Fruit fly (Drosophila melanogaster) whole organism, adult: ENCODE results near the gene Tim17b1.
A peak's percentile ranks its signal among the peaks of the same experiment; 100 is the strongest.

Experiments
- CG11617 ChIP-seq: fragments of 200-800 bp; sonication (Bioruptor generic); optimal IDR thresholded peaks from 2 replicates; lab custom pipeline; 2017; ENCODE audit warnings: mild to moderate bottlenecking, missing biosample characterization, missing genetic modification reagents, missing genetic modification characterization
- CG12768 ChIP-seq: fragments of 200-800 bp; sonication (Bioruptor generic); optimal IDR thresholded peaks from 2 replicates; lab custom pipeline; 2017; ENCODE audit warnings: missing biosample characterization, missing genetic modification characterization, mild to moderate bottlenecking, moderate library complexity, missing genetic modification reagents
- CG14711 ChIP-seq: fragments of 200-800 bp; sonication (Bioruptor generic); optimal IDR thresholded peaks from 2 replicates; lab custom pipeline; 2018; ENCODE audit warnings: missing biosample characterization, mild to moderate bottlenecking, missing genetic modification characterization, moderate library complexity
- CG1620 ChIP-seq: fragments of 200-800 bp; sonication (Bioruptor generic); optimal IDR thresholded peaks from 2 replicates; lab custom pipeline; 2016; ENCODE audit warnings: missing biosample characterization, missing genetic modification characterization
- CG33017 ChIP-seq: fragments of 200-800 bp; sonication (Bioruptor generic); optimal IDR thresholded peaks from 2 replicates; lab custom pipeline; 2018; ENCODE audit warnings: missing biosample characterization, mild to moderate bottlenecking, missing genetic modification characterization, moderate library complexity
- CG5204 ChIP-seq: fragments of 200-800 bp; sonication (Bioruptor generic); optimal IDR thresholded peaks from 2 replicates; lab custom pipeline; 2016; ENCODE audit warnings: missing biosample characterization, missing genetic modification characterization
- CG7045 ChIP-seq: fragments of 200-800 bp; sonication (Bioruptor generic); optimal IDR thresholded peaks from 2 replicates; lab custom pipeline; 2017; ENCODE audit warnings: missing biosample characterization, mild to moderate bottlenecking, missing genetic modification characterization
- CG7101 ChIP-seq: fragments of 200-800 bp; sonication (Bioruptor generic); optimal IDR thresholded peaks from 2 replicates; lab custom pipeline; 2018; ENCODE audit warnings: missing biosample characterization, mild to moderate bottlenecking, missing genetic modification characterization, moderate library complexity
- Clk ChIP-seq: fragments of 200-800 bp; sonication (Bioruptor generic); optimal IDR thresholded peaks from 2 replicates; lab custom pipeline; 2017; ENCODE audit warnings: missing biosample characterization, missing genetic modification characterization
- Crg-1 ChIP-seq: fragments of 200-800 bp; sonication (Bioruptor generic); optimal IDR thresholded peaks from 2 replicates; lab custom pipeline; 2016; ENCODE audit warnings: missing biosample characterization, missing genetic modification characterization
- Hr96 ChIP-seq: fragments of 200-800 bp; sonication (Bioruptor generic); optimal IDR thresholded peaks from 2 replicates; lab custom pipeline; 2016; ENCODE audit warnings: missing biosample characterization, missing genetic modification characterization
- Mnt ChIP-seq: fragments of 200-800 bp; sonication (Bioruptor generic); optimal IDR thresholded peaks from 2 replicates; lab custom pipeline; 2016; ENCODE audit warnings: missing biosample characterization, mild to moderate bottlenecking, missing genetic modification characterization
- bab1 ChIP-seq: fragments of 200-800 bp; sonication (Bioruptor generic); optimal IDR thresholded peaks from 3 replicates; lab custom pipeline; 2019; ENCODE audit warnings: missing biosample characterization, mild to moderate bottlenecking, missing genetic modification characterization, moderate library complexity
- cic ChIP-seq: fragments of 200-800 bp; sonication (Bioruptor generic); optimal IDR thresholded peaks from 2 replicates; lab custom pipeline; 2017; ENCODE audit warnings: missing biosample characterization, mild to moderate bottlenecking, missing genetic modification characterization, moderate library complexity
- cnc ChIP-seq, 2 experiments: fragments of >200 bp; optimal IDR thresholded peaks; 2 replicates each; lab custom pipeline; 2017
- kay ChIP-seq: fragments of 200-800 bp; sonication (Bioruptor generic); peaks from one replicate; lab custom pipeline; 2016; ENCODE audit warnings: missing biosample characterization, missing genetic modification characterization, borderline replicate concordance
- ovo ChIP-seq: fragments of 200-800 bp; sonication (Bioruptor generic); optimal IDR thresholded peaks from 2 replicates; lab custom pipeline; 2016; ENCODE audit warnings: missing biosample characterization, missing genetic modification characterization
- pad ChIP-seq: fragments of 200-800 bp; sonication (Bioruptor generic); optimal IDR thresholded peaks from 3 replicates; lab custom pipeline; 2017; ENCODE audit warnings: missing biosample characterization, missing genetic modification characterization, mild to moderate bottlenecking, moderate library complexity, missing genetic modification reagents
- tj ChIP-seq: fragments of 200-800 bp; sonication (Bioruptor generic); optimal IDR thresholded peaks from 3 replicates; lab custom pipeline; 2017; ENCODE audit warnings: missing biosample characterization, mild to moderate bottlenecking, missing genetic modification characterization, moderate library complexity
- toe ChIP-seq: fragments of 200-800 bp; sonication (Bioruptor generic); optimal IDR thresholded peaks from 2 replicates; lab custom pipeline; 2016; ENCODE audit warnings: missing biosample characterization, missing genetic modification characterization

Tim17b1 gene

DNA sequence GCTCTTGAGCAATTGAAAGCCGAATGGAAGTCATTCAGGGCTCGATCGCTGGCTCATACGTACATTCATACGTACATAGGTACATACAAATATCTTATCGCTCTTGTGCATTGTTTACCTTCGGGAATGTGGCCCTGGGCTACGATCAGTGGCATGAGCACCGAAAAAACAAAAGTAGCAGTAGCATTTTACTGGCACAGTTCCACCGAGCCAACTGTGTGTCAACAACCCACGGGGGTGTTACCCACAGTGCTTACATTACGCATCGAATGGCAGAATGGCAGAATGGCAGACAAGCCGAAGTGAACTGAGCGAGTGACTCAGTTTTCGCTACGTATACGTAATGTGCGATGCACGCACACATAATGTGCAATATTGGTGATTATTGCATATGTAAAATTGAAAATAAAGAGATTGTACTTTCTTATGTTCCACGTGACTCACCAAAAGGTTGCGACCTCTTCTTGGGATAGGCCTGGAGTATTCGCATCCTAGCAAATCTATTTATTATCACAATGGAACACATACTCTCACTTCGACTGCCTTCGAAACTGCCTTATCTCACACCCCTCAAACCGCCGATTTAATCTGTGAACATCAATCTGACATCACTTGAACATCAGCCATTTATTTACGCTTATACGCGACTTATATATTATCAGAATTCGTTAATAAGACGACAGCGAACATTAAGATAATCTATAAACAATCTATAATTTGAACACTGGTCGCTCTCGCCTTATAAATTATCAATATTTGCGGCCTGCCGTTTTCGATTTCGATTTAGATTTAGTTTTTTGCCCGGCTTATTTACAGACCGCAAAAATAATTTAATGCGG lies 3.2 kb downstream of the Tim17b1 start:
- TF ChIP-seq tj (peak; percentile 29), cnc (optimal IDR thresholded peaks at IDR 0.05; lab: Kevin White, UChicago) (no peak)

DNA sequence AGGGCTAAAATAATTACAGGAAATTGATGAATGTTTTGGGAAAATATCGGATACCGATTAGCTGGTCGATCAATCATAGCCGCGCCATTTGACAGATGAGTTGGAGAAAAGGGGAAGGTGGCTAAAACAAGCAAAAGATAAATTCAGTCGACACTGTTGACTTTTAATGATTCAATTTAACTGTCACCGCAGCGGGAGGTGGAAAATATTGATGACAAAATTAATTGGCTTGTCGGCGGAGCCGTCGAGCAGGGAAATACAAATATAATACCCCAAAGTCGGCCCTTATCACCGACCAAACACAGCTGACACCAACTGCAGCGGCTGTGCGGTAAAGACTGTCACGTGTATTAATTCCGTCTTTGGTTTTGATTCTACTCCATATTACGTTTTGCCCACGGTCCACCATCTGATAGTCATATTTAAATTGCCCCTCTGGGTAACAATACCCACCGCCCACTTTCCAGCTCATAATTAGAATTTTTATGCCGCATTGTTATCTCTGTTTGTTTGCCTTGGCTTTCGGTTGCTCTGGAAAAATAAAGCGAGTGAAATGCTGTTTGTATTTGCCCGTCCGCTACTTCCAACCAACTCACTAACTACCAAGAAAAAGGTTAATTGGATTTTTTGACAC lies 6.0 kb downstream of the Tim17b1 start:
- TF ChIP-seq pad (no peak), Hr96 (GFP tag; lab: Kevin White, UChicago) (no peak), cic (peak; percentile 44), Crg-1 (GFP tag; lab: Kevin White, UChicago) (no peak), CG12768 (peak; percentile 10), Clk (no peak), toe (GFP tag; lab: Kevin White, UChicago) (no peak), tj (no peak), CG1620 (no peak), CG7101 (tag; lab: Kevin White, UChicago) (no peak), CG14711 (tag; lab: Kevin White, UChicago) (no peak), CG5204 (GFP tag; lab: Kevin White, UChicago) (no peak), ovo (no peak), kay (GFP tag; lab: Kevin White, UChicago) (peak; percentile 87), CG7045 (GFP tag; lab: Kevin White, UChicago) (no peak), Mnt (GFP tag; lab: Kevin White, UChicago) (no peak), bab1 (GFP tag; lab: Kevin White, UChicago) (no peak), CG33017 (tag; lab: Kevin White, UChicago) (no peak), cnc (optimal IDR thresholded peaks at IDR 0.05; lab: Kevin White, UChicago) (no peak), CG11617 (GFP tag; lab: Kevin White, UChicago) (no peak)

DNA sequence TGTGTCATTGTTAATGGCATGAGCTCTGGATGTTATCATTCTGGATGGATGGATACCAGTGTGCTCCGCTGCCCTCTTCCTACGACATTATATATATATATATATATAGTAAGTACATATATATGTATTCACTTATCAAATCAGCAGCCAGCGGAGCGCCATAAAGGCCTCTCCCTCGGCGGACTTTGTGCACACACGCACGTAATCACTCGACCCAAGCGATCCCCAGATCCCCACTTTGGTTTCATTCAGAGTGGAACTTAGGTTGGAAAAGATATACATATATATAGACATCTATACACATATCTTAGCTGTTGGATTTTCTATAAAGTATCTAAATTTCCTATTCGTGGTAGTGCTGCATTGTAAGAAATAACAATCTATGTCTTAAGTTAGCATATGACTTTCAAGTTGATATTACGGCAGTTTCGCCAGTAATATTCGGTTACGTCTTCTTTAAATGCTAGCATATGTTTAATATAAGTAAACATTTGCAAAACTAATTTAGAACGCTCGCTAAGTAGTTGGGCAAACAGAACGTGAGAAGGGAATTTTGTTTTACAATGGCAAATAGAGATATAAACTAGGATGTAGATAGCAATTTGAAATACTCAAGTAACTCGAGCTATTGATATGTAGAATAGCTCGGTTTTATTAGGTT lies 8.3 kb downstream of the Tim17b1 start:
- TF ChIP-seq pad (no peak), kay (GFP tag; lab: Kevin White, UChicago) (peak; percentile 66)

DNA sequence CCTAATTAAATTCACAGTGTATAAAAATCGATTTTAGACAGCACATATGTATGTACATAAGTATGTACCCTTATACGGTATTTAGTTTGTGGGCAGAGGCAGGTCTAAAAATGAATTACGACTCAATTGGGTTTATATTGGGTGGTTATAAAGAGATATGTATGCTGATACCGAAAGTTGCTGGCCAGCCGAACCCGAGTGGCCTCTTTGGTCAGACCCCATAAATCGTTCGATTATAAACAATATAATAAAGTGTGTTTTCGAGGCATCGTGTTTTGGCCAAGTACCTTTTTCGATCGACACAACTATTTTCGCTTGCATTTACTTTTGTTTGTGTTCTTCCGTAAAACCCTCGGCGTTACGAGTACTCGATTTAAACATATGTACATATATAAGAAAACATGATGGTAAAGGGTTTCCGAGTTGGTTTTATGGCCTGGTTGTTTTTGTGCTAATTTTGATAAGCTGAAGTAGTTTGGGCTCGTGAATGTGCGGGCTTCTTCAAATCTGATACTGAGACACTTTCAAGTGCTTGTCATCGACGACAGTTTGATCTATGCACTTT lies 9.4 kb downstream of the Tim17b1 start:
- TF ChIP-seq toe (GFP tag; lab: Kevin White, UChicago): no peak
- peak; percentile 5 for TF ChIP-seq pad
- TF ChIP-seq CG12768: no peak
- TF ChIP-seq Hr96 (GFP tag; lab: Kevin White, UChicago): no peak
- TF ChIP-seq tj: no peak
- no peak for TF ChIP-seq Mnt (GFP tag; lab: Kevin White, UChicago)
- peak; percentile 49 for TF ChIP-seq cic
- no peak for TF ChIP-seq cnc (optimal IDR thresholded peaks at IDR 0.05; lab: Kevin White, UChicago)
- peak; percentile 89 for TF ChIP-seq kay (GFP tag; lab: Kevin White, UChicago)
- no peak for TF ChIP-seq Crg-1 (GFP tag; lab: Kevin White, UChicago)
- TF ChIP-seq Clk: no peak
- no peak for TF ChIP-seq CG7101 (tag; lab: Kevin White, UChicago)
- TF ChIP-seq ovo: no peak
- TF ChIP-seq CG14711 (tag; lab: Kevin White, UChicago): no peak
- TF ChIP-seq CG5204 (GFP tag; lab: Kevin White, UChicago): no peak
- TF ChIP-seq CG1620: no peak
- no peak for TF ChIP-seq CG33017 (tag; lab: Kevin White, UChicago)

DNA sequence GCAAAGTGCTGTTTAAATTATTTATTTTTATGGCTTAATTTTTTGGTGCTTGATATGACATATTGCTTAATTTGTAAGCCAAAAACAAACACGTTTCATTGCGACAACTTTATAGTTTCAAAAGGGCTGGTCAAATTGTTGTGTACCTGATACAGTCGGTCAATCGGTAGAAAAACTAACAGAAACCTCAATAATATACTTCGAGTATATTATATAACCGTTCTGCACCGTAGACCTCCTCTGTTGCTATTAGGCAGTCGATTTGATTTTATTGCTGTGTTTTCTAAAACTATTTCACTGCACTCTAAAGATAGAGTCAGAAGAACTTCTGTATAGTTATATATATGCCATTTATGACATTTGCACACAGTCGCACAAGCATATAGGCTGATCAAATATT lies 10.3 kb downstream of the Tim17b1 start:
- no peak for TF ChIP-seq CG5204 (GFP tag; lab: Kevin White, UChicago)
- TF ChIP-seq Crg-1 (GFP tag; lab: Kevin White, UChicago): no peak
- TF ChIP-seq CG12768: no peak
- no peak for TF ChIP-seq CG1620
- TF ChIP-seq Hr96 (GFP tag; lab: Kevin White, UChicago): no peak
- TF ChIP-seq Mnt (GFP tag; lab: Kevin White, UChicago): no peak
- TF ChIP-seq kay (GFP tag; lab: Kevin White, UChicago): peak; percentile 73
- TF ChIP-seq toe (GFP tag; lab: Kevin White, UChicago): no peak
- TF ChIP-seq pad: no peak

DNA sequence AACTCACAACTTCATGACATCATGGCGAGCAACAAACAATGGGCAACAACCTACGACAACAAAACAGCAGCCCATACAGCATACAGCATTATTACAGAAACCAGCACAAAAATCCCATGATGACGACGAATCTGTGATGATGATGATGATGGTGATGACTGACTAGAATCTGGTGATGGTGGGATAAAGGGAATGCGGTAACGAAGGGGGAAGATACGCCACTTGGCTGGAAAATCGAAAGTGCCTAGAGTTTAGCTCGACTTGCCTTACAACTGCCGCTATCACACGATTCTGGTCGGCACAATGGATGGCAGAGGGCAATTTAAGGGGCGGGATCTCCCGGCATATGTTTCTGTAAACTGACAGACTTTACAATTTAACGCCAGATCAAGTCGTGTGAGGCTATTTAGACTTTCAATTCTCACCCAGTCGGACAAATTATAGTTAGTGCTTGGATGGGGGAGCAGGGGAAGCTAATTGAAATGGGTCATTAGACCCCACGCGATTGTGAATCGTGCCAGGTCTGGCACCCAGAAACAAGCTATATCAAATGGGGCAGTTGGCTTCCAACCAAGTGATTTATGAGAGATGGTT lies 15.2 kb downstream of the Tim17b1 start:
- TF ChIP-seq CG11617 (GFP tag; lab: Kevin White, UChicago): no peak
- TF ChIP-seq Clk: no peak
- TF ChIP-seq tj: no peak
- no peak for TF ChIP-seq CG7101 (tag; lab: Kevin White, UChicago)
- no peak for TF ChIP-seq CG33017 (tag; lab: Kevin White, UChicago)
- TF ChIP-seq kay (GFP tag; lab: Kevin White, UChicago): peak; percentile 62
- TF ChIP-seq CG12768: peak; percentile 51
- TF ChIP-seq CG14711 (tag; lab: Kevin White, UChicago): no peak
- no peak for TF ChIP-seq CG1620
- TF ChIP-seq cic: no peak
- TF ChIP-seq bab1 (GFP tag; lab: Kevin White, UChicago): no peak
- no peak for TF ChIP-seq ovo
- TF ChIP-seq Mnt (GFP tag; lab: Kevin White, UChicago): no peak
- TF ChIP-seq Crg-1 (GFP tag; lab: Kevin White, UChicago): no peak
